Worm (Caenorhabditis elegans) whole organism, L1 larva: ENCODE data around the gene Y82E9BL.3.

Experiments used
- ama-1 ChIP-seq: fragments of 150-350 bp; optimal IDR thresholded peaks from 2 replicates; lab custom pipeline; 2014
- ceh-82 ChIP-seq, 3 experiments: fragments of 150-350 bp in 1 of 3; sonication (generic microtip) in 2 of 3; optimal IDR thresholded peaks; 2 replicates each; lab custom pipeline; 2014 to 2017; ENCODE audit warnings: missing biosample characterization in 3 of 3, missing genetic modification characterization in 3 of 3
- ces-1 ChIP-seq: fragments of 150-350 bp; optimal IDR thresholded peaks from 2 replicates; lab custom pipeline; 2014; ENCODE audit warnings: missing biosample characterization, missing genetic modification reagents, missing genetic modification characterization
- egl-27 ChIP-seq, 2 experiments: fragments of 150-350 bp in 1 of 2; sonication (generic microtip); optimal IDR thresholded peaks; 3 replicates each; lab custom pipeline; 2017 to 2018; ENCODE audit warnings: missing biosample characterization in 2 of 2, missing genetic modification characterization in 2 of 2, missing genetic modification reagents in 2 of 2
- fkh-10 ChIP-seq: sonication (generic microtip); optimal IDR thresholded peaks from 2 replicates; lab custom pipeline; 2017; ENCODE audit warnings: missing biosample characterization, missing genetic modification reagents, missing genetic modification characterization
- lin-35 ChIP-seq, 2 experiments: fragments of 150-350 bp; optimal IDR thresholded peaks; 2 replicates each; lab custom pipeline; 2014; ENCODE audit warnings: missing biosample characterization in 2 of 2, missing genetic modification characterization in 2 of 2, missing genetic modification reagents in 2 of 2
- nhr-12 ChIP-seq: sonication (generic microtip); optimal IDR thresholded peaks from 2 replicates; lab custom pipeline; 2017; ENCODE audit warnings: missing biosample characterization, missing genetic modification characterization
- nhr-77 ChIP-seq: fragments of 150-350 bp; optimal IDR thresholded peaks from 2 replicates; lab custom pipeline; 2014; ENCODE audit warnings: missing biosample characterization, missing genetic modification characterization
- rnt-1 ChIP-seq: sonication (generic microtip); optimal IDR thresholded peaks from 2 replicates; lab custom pipeline; 2016; ENCODE audit warnings: mild to moderate bottlenecking, missing genetic modification characterization, moderate library complexity, missing compliant biosample characterization
- snu-23 ChIP-seq: sonication (generic microtip); optimal IDR thresholded peaks from 2 replicates; lab custom pipeline; 2016; ENCODE audit warnings: missing genetic modification characterization, missing compliant biosample characterization
- ztf-11 ChIP-seq, 2 experiments: sonication (generic microtip); optimal IDR thresholded peaks; 2 replicates each; lab custom pipeline; 2016 to 2017; ENCODE audit warnings: missing genetic modification characterization in 2 of 2, missing biosample characterization in 1 of 2, missing compliant biosample characterization in 1 of 2
- ztf-4 ChIP-seq: fragments of 150-350 bp; optimal IDR thresholded peaks from 2 replicates; lab custom pipeline; 2014; ENCODE audit warnings: missing biosample characterization, missing genetic modification characterization

ce11 chrIII:1388274-1389058 lies 37.8 kb upstream of the Y82E9BL.3 start, which contains the start of gene pals-20:
- TF ChIP-seq egl-27 (tag; optimal IDR thresholded peaks at IDR 0.05; lab: Kevin White, UChicago) (no peak), ceh-82 (tag; optimal IDR thresholded peaks at IDR 0.05; lab: Kevin White, UChicago) (no peak), fkh-10 (GFP tag; lab: Kevin White, UChicago) (no peak), rnt-1 (tag; lab: Kevin White, UChicago) (no peak), ama-1 (lab: Kevin White, UChicago) (no peak), ztf-11 (tag; optimal IDR thresholded peaks at IDR 0.05; lab: Kevin White, UChicago) (no peak), nhr-77 (tag; lab: Kevin White, UChicago) (no peak), nhr-12 (tag; lab: Kevin White, UChicago) (no peak), ces-1 (GFP tag; lab: Kevin White, UChicago) (no peak), snu-23 (GFP tag; lab: Kevin White, UChicago) (no peak), ztf-4 (tag; lab: Kevin White, UChicago) (no peak), lin-35 (GFP tag; optimal IDR thresholded peaks at IDR 0.05; lab: Kevin White, UChicago) (no peak)
